Fruit fly (Drosophila melanogaster): ENCODE results near the gene CG17078.
A peak's percentile ranks its signal among the peaks of the same experiment; 100 is the strongest.

CG17078 gene

DNA sequence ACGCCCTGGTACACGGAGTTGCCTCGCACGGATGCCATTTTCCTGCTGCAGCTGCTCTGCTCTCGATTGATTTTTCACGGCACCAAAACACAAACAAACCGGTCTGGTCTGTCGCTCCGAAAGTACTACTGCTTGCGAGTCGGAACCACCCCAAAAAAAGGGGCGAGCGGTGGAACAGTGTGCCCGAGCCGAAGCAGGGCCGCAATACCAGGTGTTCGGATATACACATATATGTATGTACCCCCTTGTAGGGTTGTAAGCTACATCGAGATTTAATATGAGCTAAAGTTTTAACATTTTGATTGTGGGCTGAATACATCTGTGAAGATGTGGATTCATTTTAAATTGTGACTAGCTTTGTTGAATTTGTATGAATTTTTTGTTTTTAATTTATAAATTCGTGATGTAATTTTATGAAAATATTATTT lies 7.6 kb upstream of the CG17078 start (continued):
- TF ChIP-seq caup (GFP tag; optimal IDR thresholded peaks at IDR 0.05; ENCODE audit: severe bottlenecking): peak; percentile 71
- TF ChIP-seq grn (GFP tag; optimal IDR thresholded peaks at IDR 0.05): no peak
- TF ChIP-seq CG4707 (GFP tag; optimal IDR thresholded peaks at IDR 0.05): peak; percentile 48
- peak in 1 of 2 experiments; percentile 60 for TF ChIP-seq bsh (GFP tag; optimal IDR thresholded peaks at IDR 0.05)
- TF ChIP-seq peb (GFP tag; IDR thresholded peaks at IDR 0.05): no peak
- no peak for TF ChIP-seq B-H1 (GFP tag; IDR thresholded peaks at IDR 0.05)
- peak; percentile 55 for TF ChIP-seq CG30020 (tag; optimal IDR thresholded peaks at IDR 0.05)
- no peak for TF ChIP-seq bigmax (GFP tag; optimal IDR thresholded peaks at IDR 0.05)
- TF ChIP-seq hth (optimal IDR thresholded peaks at IDR 0.05): no peak
- no peak for TF ChIP-seq CG6654 (GFP tag; optimal IDR thresholded peaks at IDR 0.05)
- no peak for TF ChIP-seq CG1529 (GFP tag; optimal IDR thresholded peaks at IDR 0.05)
- TF ChIP-seq org-1 (GFP tag; optimal IDR thresholded peaks at IDR 0.05): no peak
- no peak for TF ChIP-seq Gsc (GFP tag; IDR thresholded peaks at IDR 0.05)
- TF ChIP-seq dm (GFP tag; optimal IDR thresholded peaks at IDR 0.05): peak; percentile 8
- TF ChIP-seq CG14014 (GFP tag; IDR thresholded peaks at IDR 0.05): peak; percentile 21; the same call in 1 of the 2 replicates
- TF ChIP-seq CG3407 (GFP tag; optimal IDR thresholded peaks at IDR 0.05): peak; percentile 19
- no peak for TF ChIP-seq CG3995 (GFP tag; optimal IDR thresholded peaks at IDR 0.05)
- TF ChIP-seq CG3163 (GFP tag; optimal IDR thresholded peaks at IDR 0.05): no peak
- TF ChIP-seq ara (GFP tag; IDR thresholded peaks at IDR 0.05): no peak
- no peak for TF ChIP-seq run (tag; optimal IDR thresholded peaks at IDR 0.05)
- TF ChIP-seq PHDP (tag; optimal IDR thresholded peaks at IDR 0.05): peak; percentile 70
- peak; percentile 59 for TF ChIP-seq CG8290 (GFP tag; optimal IDR thresholded peaks at IDR 0.05)
- peak; percentile 8 to 88 for TF ChIP-seq CG8290 (tag; optimal IDR thresholded peaks at IDR 0.05)
- TF ChIP-seq CG4424 (GFP tag; optimal IDR thresholded peaks at IDR 0.05): no peak
- 0 out of 2 replicates have a peak, but pooled peaks have one; percentile 41 for TF ChIP-seq gsb (GFP tag; IDR thresholded peaks at IDR 0.05)
- TF ChIP-seq disco-r (GFP tag; optimal IDR thresholded peaks at IDR 0.05): no peak
- TF ChIP-seq eyg (GFP tag; optimal IDR thresholded peaks at IDR 0.05): peak; percentile 7
- TF ChIP-seq zf30C (GFP tag; optimal IDR thresholded peaks at IDR 0.05): no peak
- TF ChIP-seq CG32767 (GFP tag; IDR thresholded peaks at IDR 0.05): peak; percentile 65
- TF ChIP-seq nerfin-2 (GFP tag; IDR thresholded peaks at IDR 0.05; ENCODE audit: partially characterized antibody): no peak
- TF ChIP-seq CG13123 (GFP tag; optimal IDR thresholded peaks at IDR 0.05): no peak
- 0 out of 3 replicates have a peak, but pooled peaks have one; percentile 42 for TF ChIP-seq dysf (GFP tag; IDR thresholded peaks at IDR 0.05)
- TF ChIP-seq slp2 (GFP tag; optimal IDR thresholded peaks at IDR 0.05): no peak
- peak; percentile 59 for TF ChIP-seq CG30403 (GFP tag; optimal IDR thresholded peaks at IDR 0.05)
- no peak for TF ChIP-seq CG1647 (GFP tag; optimal IDR thresholded peaks at IDR 0.05)
- TF ChIP-seq CG4360 (GFP tag; IDR thresholded peaks at IDR 0.05): no peak
- TF ChIP-seq Dad (GFP tag; optimal IDR thresholded peaks at IDR 0.05): peak; percentile 5
- TF ChIP-seq lmd (GFP tag; IDR thresholded peaks at IDR 0.05): peak; percentile 9; the same call in 1 of the 2 replicates
- TF ChIP-seq tll (GFP tag; optimal IDR thresholded peaks at IDR 0.05): no peak
- no peak for TF ChIP-seq ase (GFP tag; IDR thresholded peaks at IDR 0.05)
- peak; percentile 53 for TF ChIP-seq Nf-YC (tag; optimal IDR thresholded peaks at IDR 0.05)
- peak; percentile 41 for TF ChIP-seq Blimp-1 (GFP tag; optimal IDR thresholded peaks at IDR 0.05)
- TF ChIP-seq Spps (tag; optimal IDR thresholded peaks at IDR 0.05): peak; percentile 38
- TF ChIP-seq dan (GFP tag; IDR thresholded peaks at IDR 0.05): no peak
- peak; percentile 48 for TF ChIP-seq CG9817 (tag; optimal IDR thresholded peaks at IDR 0.05)
- peak; percentile 77 for TF ChIP-seq stwl (tag; optimal IDR thresholded peaks at IDR 0.05)
- TF ChIP-seq CG12071 (GFP tag; optimal IDR thresholded peaks at IDR 0.05): peak; percentile 43
- TF ChIP-seq CG1233 (GFP tag; optimal IDR thresholded peaks at IDR 0.05): peak; percentile 21
- TF ChIP-seq CG1024 (GFP tag; IDR thresholded peaks at IDR 0.05): no peak
- no peak for TF ChIP-seq Hr78 (GFP tag; optimal IDR thresholded peaks at IDR 0.05)
- TF ChIP-seq zfh2 (GFP tag; optimal IDR thresholded peaks at IDR 0.05): peak; percentile 47
- TF ChIP-seq Chrac-16 (GFP tag; optimal IDR thresholded peaks at IDR 0.05): peak; percentile 19
